Worm (Caenorhabditis elegans) whole organism, L2 larva: ENCODE measurements around the gene EGAP2.2.
A peak's percentile ranks its signal among the peaks of the same experiment; 100 is the strongest.

Experiments
- F13H6.1 ChIP-seq: sonication (generic microtip); optimal IDR thresholded peaks from 2 replicates; lab custom pipeline; 2016; ENCODE audit warnings: missing genetic modification characterization, missing compliant biosample characterization
- aly-2 ChIP-seq: fragments of 150-350 bp; optimal IDR thresholded peaks from 2 replicates; lab custom pipeline; 2014; ENCODE audit warnings: missing biosample characterization, missing genetic modification characterization
- crh-2 ChIP-seq: sonication (generic microtip); optimal IDR thresholded peaks from 2 replicates; lab custom pipeline; 2017; ENCODE audit warnings: missing biosample characterization, missing genetic modification characterization
- dmd-4 ChIP-seq: sonication (generic microtip); optimal IDR thresholded peaks from 2 replicates; lab custom pipeline; 2017; ENCODE audit warnings: missing biosample characterization, missing genetic modification characterization
- nhr-12 ChIP-seq: fragments of 150-350 bp; optimal IDR thresholded peaks from 2 replicates; lab custom pipeline; 2014; ENCODE audit warnings: missing biosample characterization, missing genetic modification characterization
- nhr-237 ChIP-seq: fragments of 150-350 bp; optimal IDR thresholded peaks from 2 replicates; lab custom pipeline; 2014; ENCODE audit warnings: missing biosample characterization, missing genetic modification characterization
- snpc-4 ChIP-seq: fragments of 150-350 bp; optimal IDR thresholded peaks from 2 replicates; lab custom pipeline; 2014; ENCODE audit warnings: missing biosample characterization, missing genetic modification characterization
- zag-1 ChIP-seq: fragments of 150-350 bp; optimal IDR thresholded peaks from 2 replicates; lab custom pipeline; 2014; ENCODE audit warnings: missing biosample characterization, missing genetic modification characterization

- no peak for TF ChIP-seq nhr-237 (tag; lab: Kevin White, UChicago)
- no peak for TF ChIP-seq nhr-12 (tag; lab: Kevin White, UChicago)
- TF ChIP-seq crh-2 = no peak
- TF ChIP-seq zag-1 = no peak
- TF ChIP-seq F13H6.1 (tag; lab: Kevin White, UChicago) = peak; percentile 25
- TF ChIP-seq snpc-4 = no peak
- no peak for TF ChIP-seq dmd-4 (tag; lab: Kevin White, UChicago)
- TF ChIP-seq aly-2 (tag; lab: Kevin White, UChicago) = no peak
Observed at ce11 chrII:5185955-5186539, 43.6 kb upstream of the EGAP2.2 start.
